Worm (Caenorhabditis elegans) whole organism, L1 larva: ENCODE data around the gene ell-1.
A peak's percentile ranks its signal among the peaks of the same experiment; 100 is the strongest.

ENCODE experiments used
- C04F5.9 ChIP-seq: sonication (generic microtip); optimal IDR thresholded peaks from 2 replicates; lab custom pipeline; 2016; ENCODE audit warnings: missing genetic modification characterization, missing compliant biosample characterization
- C16A3.4 ChIP-seq: fragments of 150-350 bp; optimal IDR thresholded peaks from 2 replicates; lab custom pipeline; 2014; ENCODE audit warnings: missing biosample characterization, missing genetic modification characterization
- C34B4.2 ChIP-seq: sonication (generic microtip); optimal IDR thresholded peaks from 2 replicates; lab custom pipeline; 2017; ENCODE audit warnings: mild to moderate bottlenecking, missing genetic modification characterization, missing compliant biosample characterization
- F16B12.6 ChIP-seq: fragments of 150-350 bp; optimal IDR thresholded peaks from 2 replicates; lab custom pipeline; 2014; ENCODE audit warnings: missing biosample characterization, missing genetic modification characterization
- Y116A8C.19 ChIP-seq: sonication (generic microtip); optimal IDR thresholded peaks from 2 replicates; lab custom pipeline; 2016; ENCODE audit warnings: missing compliant biosample characterization, missing genetic modification characterization, borderline replicate concordance
- aha-1 ChIP-seq: fragments of 150-350 bp; optimal IDR thresholded peaks from 2 replicates; lab custom pipeline; 2014; ENCODE audit warnings: missing biosample characterization, missing genetic modification characterization
- ama-1 ChIP-seq: fragments of 150-350 bp; optimal IDR thresholded peaks from 2 replicates; lab custom pipeline; 2014
- blmp-1 ChIP-seq: fragments of 150-350 bp; optimal IDR thresholded peaks from 2 replicates; lab custom pipeline; 2014; ENCODE audit warnings: missing biosample characterization, missing genetic modification characterization
- ceh-63 ChIP-seq: fragments of 200-800 bp; sonication (Bioruptor generic); optimal IDR thresholded peaks from 2 replicates; lab custom pipeline; 2018; ENCODE audit warnings: mild to moderate bottlenecking, missing genetic modification characterization, missing compliant biosample characterization
- dpl-1 ChIP-seq, 3 experiments: fragments of 150-350 bp in 2 of 3; sonication (generic microtip) in 1 of 3; optimal IDR thresholded peaks; 2 replicates each; lab custom pipeline; 2014 to 2017; ENCODE audit warnings: missing biosample characterization in 3 of 3, missing genetic modification characterization in 3 of 3, missing genetic modification reagents in 3 of 3
- dsc-1 ChIP-seq: sonication (generic microtip); optimal IDR thresholded peaks from 2 replicates; lab custom pipeline; 2016; ENCODE audit warnings: mild to moderate bottlenecking, missing genetic modification characterization, missing compliant biosample characterization
- efl-1 ChIP-seq, 4 experiments: fragments of 150-350 bp; optimal IDR thresholded peaks in 3 of 4; peaks in 1 of 4; 1 replicate in 1 of 4; 2 replicates in 3 of 4; lab custom pipeline; 2014; ENCODE audit warnings: missing biosample characterization in 2 of 4, missing genetic modification characterization in 2 of 4, missing genetic modification reagents in 2 of 4
- egl-13 ChIP-seq: sonication (generic microtip); optimal IDR thresholded peaks from 2 replicates; lab custom pipeline; 2016; ENCODE audit warnings: missing genotype, missing genetic modification reagents, missing genetic modification characterization, missing compliant biosample characterization
- egl-27 ChIP-seq, 2 experiments: fragments of 150-350 bp in 1 of 2; sonication (generic microtip); optimal IDR thresholded peaks; 3 replicates each; lab custom pipeline; 2017 to 2018; ENCODE audit warnings: missing biosample characterization in 2 of 2, missing genetic modification characterization in 2 of 2, missing genetic modification reagents in 2 of 2
- elt-2 ChIP-seq: sonication (generic microtip); optimal IDR thresholded peaks from 2 replicates; lab custom pipeline; 2016; ENCODE audit warnings: missing genetic modification characterization, mild to moderate bottlenecking, inconsistent platforms, missing compliant biosample characterization, missing genetic modification reagents
- elt-3 ChIP-seq, 6 experiments: fragments of 150-350 bp in 1 of 6; sonication (generic microtip); optimal IDR thresholded peaks; 2 replicates each; lab custom pipeline; 2017 to 2018; ENCODE audit warnings: missing biosample characterization in 6 of 6, missing genetic modification characterization in 6 of 6, inconsistent platforms in 1 of 6
- ets-5 ChIP-seq: fragments of 200-800 bp; sonication (Bioruptor generic); IDR thresholded peaks from 2 replicates; pipeline ENCODE4 v1.3.6; 2022; ENCODE audit warnings: missing genetic modification characterization, missing compliant biosample characterization
- fkh-10 ChIP-seq: sonication (generic microtip); optimal IDR thresholded peaks from 2 replicates; lab custom pipeline; 2017; ENCODE audit warnings: missing biosample characterization, missing genetic modification reagents, missing genetic modification characterization
- fkh-8 ChIP-seq: sonication (generic microtip); optimal IDR thresholded peaks from 2 replicates; lab custom pipeline; 2016; ENCODE audit warnings: mild to moderate bottlenecking, missing genetic modification characterization, missing compliant biosample characterization
- fos-1 ChIP-seq: fragments of 150-350 bp; optimal IDR thresholded peaks from 2 replicates; lab custom pipeline; 2014; ENCODE audit warnings: missing biosample characterization, missing genetic modification characterization
- hlh-4 ChIP-seq: sonication (generic microtip); optimal IDR thresholded peaks from 2 replicates; lab custom pipeline; 2016; ENCODE audit warnings: mild to moderate bottlenecking, missing genetic modification characterization, missing compliant biosample characterization
- lin-13 ChIP-seq: fragments of 150-350 bp; optimal IDR thresholded peaks from 2 replicates; lab custom pipeline; 2014; ENCODE audit warnings: missing biosample characterization, missing genetic modification reagents, missing genetic modification characterization
- lin-14 ChIP-seq: fragments of 200-800 bp; sonication (Bioruptor generic); optimal IDR thresholded peaks from 2 replicates; lab custom pipeline; 2018; ENCODE audit warnings: mild to moderate bottlenecking, missing genetic modification characterization, moderate library complexity, missing compliant biosample characterization
- lin-39 ChIP-seq: fragments of 150-350 bp; optimal IDR thresholded peaks from 2 replicates; lab custom pipeline; 2014; ENCODE audit warnings: missing biosample characterization, missing genetic modification reagents, missing genetic modification characterization
- lsy-2 ChIP-seq, 2 experiments: fragments of 150-350 bp; optimal IDR thresholded peaks; 2 replicates each; lab custom pipeline; 2014; ENCODE audit warnings: missing biosample characterization in 2 of 2, missing genetic modification characterization in 2 of 2
- nhr-11 ChIP-seq: fragments of 150-350 bp; optimal IDR thresholded peaks from 2 replicates; lab custom pipeline; 2014; ENCODE audit warnings: missing biosample characterization, missing genetic modification characterization
- nhr-12 ChIP-seq: sonication (generic microtip); optimal IDR thresholded peaks from 2 replicates; lab custom pipeline; 2017; ENCODE audit warnings: missing biosample characterization, missing genetic modification characterization
- nhr-19 ChIP-seq: fragments of 200-800 bp; sonication (Bioruptor generic); conservative IDR thresholded peaks from 2 replicates; pipeline ENCODE4 v1.3.6; 2022; ENCODE audit warnings: missing genetic modification characterization, missing compliant biosample characterization
- nhr-237 ChIP-seq: fragments of 150-350 bp; optimal IDR thresholded peaks from 2 replicates; lab custom pipeline; 2014; ENCODE audit warnings: missing biosample characterization, missing genetic modification characterization
- nhr-71 ChIP-seq: sonication (generic microtip); optimal IDR thresholded peaks from 2 replicates; lab custom pipeline; 2016; ENCODE audit warnings: mild to moderate bottlenecking, missing genetic modification characterization, moderate library complexity, missing compliant biosample characterization
- nhr-85 ChIP-seq: sonication (generic microtip); peaks from one replicate; lab custom pipeline; 2016; ENCODE audit warnings: missing genetic modification characterization, inconsistent platforms, missing compliant biosample characterization
- nhr-90 ChIP-seq: sonication (generic microtip); optimal IDR thresholded peaks from 2 replicates; lab custom pipeline; 2016; ENCODE audit warnings: mild to moderate bottlenecking, missing genetic modification characterization, missing compliant biosample characterization; ENCODE audit not compliant: poor library complexity
- pqm-1 ChIP-seq: sonication (generic microtip); optimal IDR thresholded peaks from 3 replicates; lab custom pipeline; 2017; ENCODE audit warnings: missing biosample characterization, missing genetic modification characterization
- skn-1 ChIP-seq: fragments of 150-350 bp; optimal IDR thresholded peaks from 2 replicates; lab custom pipeline; 2014; ENCODE audit warnings: missing biosample characterization, missing genetic modification characterization
- sox-4 ChIP-seq: sonication (generic microtip); optimal IDR thresholded peaks from 2 replicates; lab custom pipeline; 2016; ENCODE audit warnings: missing genetic modification characterization, missing compliant biosample characterization
- sup-37 ChIP-seq: fragments of 200-800 bp; sonication (Bioruptor generic); optimal IDR thresholded peaks from 2 replicates; lab custom pipeline; 2018; ENCODE audit warnings: mild to moderate bottlenecking, missing genetic modification characterization, missing compliant biosample characterization
- swsn-7 ChIP-seq: sonication (generic microtip); optimal IDR thresholded peaks from 2 replicates; lab custom pipeline; 2016; ENCODE audit warnings: missing genetic modification characterization, missing compliant biosample characterization
- unc-130 ChIP-seq: fragments of 150-350 bp; optimal IDR thresholded peaks from 2 replicates; lab custom pipeline; 2017; ENCODE audit warnings: missing biosample characterization, missing genetic modification characterization, inconsistent platforms
- unc-30 ChIP-seq: sonication (generic microtip); optimal IDR thresholded peaks from 2 replicates; lab custom pipeline; 2017; ENCODE audit warnings: missing biosample characterization, missing genetic modification characterization
- unc-86 ChIP-seq: sonication (generic microtip); optimal IDR thresholded peaks from 2 replicates; lab custom pipeline; 2016; ENCODE audit warnings: missing genetic modification characterization, missing compliant biosample characterization
- xbp-1 ChIP-seq: sonication (generic microtip); optimal IDR thresholded peaks from 2 replicates; lab custom pipeline; 2016; ENCODE audit warnings: missing genetic modification characterization, missing compliant biosample characterization
- zip-4 ChIP-seq: fragments of 200-800 bp; sonication (Bioruptor generic); optimal IDR thresholded peaks from 2 replicates; lab custom pipeline; 2018; ENCODE audit warnings: mild to moderate bottlenecking, missing genetic modification characterization, moderate library complexity, missing compliant biosample characterization

The ell-1 gene

DNA sequence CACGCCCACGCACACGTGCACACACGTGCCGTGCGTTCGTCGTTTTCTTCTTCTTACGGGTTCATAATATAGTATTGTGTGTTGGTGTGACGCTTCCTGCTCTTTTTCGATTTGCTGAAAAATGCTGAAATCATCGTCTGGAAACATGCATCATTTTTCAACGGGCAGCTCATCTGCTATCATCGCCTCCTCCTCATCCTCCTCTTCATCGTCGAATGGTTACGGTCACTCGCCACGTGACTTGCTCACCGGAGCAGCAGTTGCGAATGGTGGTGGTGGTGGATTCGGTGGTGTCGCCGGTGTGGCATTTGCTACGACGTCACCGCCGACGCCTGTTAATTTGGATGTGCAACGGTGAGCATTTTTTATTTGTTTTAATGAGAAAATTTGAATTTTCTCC lies 14.5 kb downstream of the ell-1 start:
- TF ChIP-seq ets-5 (no peak), lin-14 (GFP tag; lab: Kevin White, UChicago) (no peak), efl-1 (optimal IDR thresholded peaks at IDR 0.05; lab: Kevin White, UChicago) (no peak), efl-1 (GFP tag; optimal IDR thresholded peaks at IDR 0.05 in 1 of 2; lab: Kevin White, UChicago) (peak in 1 of 2 experiments; percentile 81)
- TF ChIP-seq, all 84 proteins: peak for 1

DNA sequence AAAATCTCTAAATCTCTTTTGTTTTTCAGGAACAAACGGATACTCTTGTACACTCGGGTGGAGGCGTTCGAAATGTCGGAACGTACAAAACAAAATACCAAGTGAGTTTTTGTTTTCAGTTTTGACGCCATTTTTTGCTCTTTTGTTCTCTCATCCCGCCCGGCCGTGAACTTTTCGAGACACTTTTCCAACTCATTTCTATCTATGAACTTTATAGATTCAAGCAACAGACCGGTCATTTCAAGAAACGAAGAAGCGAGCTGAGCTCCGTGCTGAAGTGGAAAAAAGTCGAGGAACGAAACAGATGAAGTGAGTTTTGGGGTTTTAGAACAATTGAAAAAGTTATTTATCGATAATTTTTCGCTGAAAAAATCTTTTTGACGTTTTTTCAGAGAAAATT lies 16.3 kb downstream of the ell-1 start:
- TF ChIP-seq nhr-237 (tag; lab: Kevin White, UChicago): no peak
- no peak for TF ChIP-seq sox-4 (tag; lab: Kevin White, UChicago)
- TF ChIP-seq fos-1 (tag; lab: Kevin White, UChicago): no peak
- no peak for TF ChIP-seq zip-4
- no peak for TF ChIP-seq C04F5.9 (tag; lab: Kevin White, UChicago)
- no peak for TF ChIP-seq xbp-1 (tag; lab: Kevin White, UChicago)
- no peak for TF ChIP-seq nhr-11 (tag; lab: Kevin White, UChicago)
- no peak for TF ChIP-seq efl-1 (optimal IDR thresholded peaks at IDR 0.05; lab: Kevin White, UChicago)
- peak in 1 of 2 experiments; percentile 70 for TF ChIP-seq efl-1 (GFP tag; optimal IDR thresholded peaks at IDR 0.05 in 1 of 2; lab: Kevin White, UChicago)
- peak; percentile 18 for TF ChIP-seq nhr-85

DNA sequence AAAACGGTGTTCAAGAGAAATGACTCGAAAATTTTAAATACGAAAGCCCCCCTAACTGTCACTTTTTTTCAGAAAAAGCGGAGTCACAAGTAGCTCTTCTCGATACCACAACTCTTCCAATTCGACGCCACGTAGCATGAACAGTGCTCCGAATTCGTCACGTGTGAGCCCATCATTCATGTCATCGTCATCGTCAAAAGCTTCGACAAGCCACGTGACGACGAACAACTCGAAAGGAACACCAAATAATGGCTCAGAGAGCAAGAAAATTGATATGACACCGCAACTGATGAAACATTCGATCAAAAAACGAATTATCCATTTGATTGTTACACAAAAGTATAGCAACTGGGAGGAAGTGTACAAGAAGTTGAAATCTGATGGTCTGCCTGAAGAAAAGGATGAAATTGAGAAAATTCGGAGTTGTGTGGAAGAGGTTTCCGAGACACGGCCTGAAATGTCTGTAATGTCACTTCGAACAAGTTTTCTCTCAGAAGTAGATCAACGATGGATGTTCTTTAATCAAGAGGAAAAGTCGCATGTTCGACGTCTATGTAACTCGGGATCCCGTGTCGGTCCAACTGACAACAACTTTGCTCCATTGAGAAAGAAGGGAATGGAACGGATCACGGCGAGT lies 17.2 kb downstream of the ell-1 start:
- TF ChIP-seq egl-13 (tag; lab: Kevin White, UChicago) (no peak), unc-30 (tag; lab: Kevin White, UChicago) (no peak), egl-27 (tag; optimal IDR thresholded peaks at IDR 0.05; lab: Kevin White, UChicago) (no peak), dsc-1 (no peak), lsy-2 (tag; optimal IDR thresholded peaks at IDR 0.05; lab: Kevin White, UChicago) (no peak), pqm-1 (tag; lab: Kevin White, UChicago) (no peak), xbp-1 (tag; lab: Kevin White, UChicago) (no peak), elt-3 (tag; optimal IDR thresholded peaks at IDR 0.05; lab: Kevin White, UChicago) (no peak), hlh-4 (tag; lab: Kevin White, UChicago) (no peak), nhr-19 (GFP tag; lab: Robert Waterston, UW) (no peak), aha-1 (no peak), ama-1 (lab: Kevin White, UChicago) (no peak), fkh-10 (GFP tag; lab: Kevin White, UChicago) (no peak), Y116A8C.19 (tag; lab: Kevin White, UChicago) (no peak)

DNA sequence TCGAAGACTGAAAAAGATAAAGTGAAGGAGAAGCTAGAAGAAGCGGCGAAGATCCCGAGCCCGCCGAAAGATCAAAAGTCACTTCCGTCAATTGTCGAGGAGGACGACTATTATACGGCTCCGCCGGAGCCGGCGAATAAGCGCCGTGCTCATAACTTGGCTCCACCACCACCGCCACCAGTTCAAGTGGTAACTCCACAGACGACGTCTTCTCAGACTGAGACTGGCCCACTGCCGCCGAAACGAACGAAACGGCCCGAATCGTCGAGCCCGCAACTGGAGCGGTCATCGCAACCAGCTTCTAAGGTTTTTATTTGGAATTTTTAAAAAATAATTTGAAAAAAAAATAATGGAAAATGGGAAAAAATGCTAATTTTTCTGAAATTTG lies 17.7 kb downstream of the ell-1 start:
- TF ChIP-seq efl-1 (optimal IDR thresholded peaks at IDR 0.05; lab: Kevin White, UChicago) (no peak), efl-1 (GFP tag; optimal IDR thresholded peaks at IDR 0.05 in 1 of 2; lab: Kevin White, UChicago) (peak in 1 of 2 experiments; percentile 60), pqm-1 (tag; lab: Kevin White, UChicago) (no peak), nhr-19 (GFP tag; lab: Robert Waterston, UW) (no peak), lin-39 (tag; lab: Kevin White, UChicago) (no peak), unc-130 (tag; lab: Kevin White, UChicago) (no peak), nhr-90 (tag; lab: Kevin White, UChicago) (no peak), F16B12.6 (no peak)
- TF ChIP-seq, all 84 proteins: peak for 1

DNA sequence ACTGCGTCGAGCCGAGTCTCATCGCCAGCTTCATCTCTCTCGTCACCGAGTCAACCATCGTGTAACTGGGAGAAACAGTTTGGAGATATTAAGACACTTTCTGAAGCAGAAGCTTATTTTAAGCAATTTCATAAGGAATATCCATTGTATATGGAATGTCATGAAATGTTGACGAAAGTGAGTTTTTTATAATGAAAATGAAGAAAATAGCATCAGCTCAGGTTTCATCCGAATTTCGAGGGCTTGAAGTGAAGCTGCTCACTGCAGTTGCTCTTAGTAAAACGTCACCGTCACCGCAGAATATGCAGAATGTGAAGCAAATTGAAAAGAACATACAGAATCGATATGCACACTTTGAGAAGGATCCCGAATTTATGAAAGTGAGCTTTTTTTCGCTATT lies 18.9 kb downstream of the ell-1 start:
- TF ChIP-seq ceh-63 (GFP tag; lab: Kevin White, UChicago) (no peak), efl-1 (optimal IDR thresholded peaks at IDR 0.05; lab: Kevin White, UChicago) (no peak), efl-1 (GFP tag; optimal IDR thresholded peaks at IDR 0.05 in 1 of 2; lab: Kevin White, UChicago) (peak in 1 of 2 experiments; percentile 58)

DNA sequence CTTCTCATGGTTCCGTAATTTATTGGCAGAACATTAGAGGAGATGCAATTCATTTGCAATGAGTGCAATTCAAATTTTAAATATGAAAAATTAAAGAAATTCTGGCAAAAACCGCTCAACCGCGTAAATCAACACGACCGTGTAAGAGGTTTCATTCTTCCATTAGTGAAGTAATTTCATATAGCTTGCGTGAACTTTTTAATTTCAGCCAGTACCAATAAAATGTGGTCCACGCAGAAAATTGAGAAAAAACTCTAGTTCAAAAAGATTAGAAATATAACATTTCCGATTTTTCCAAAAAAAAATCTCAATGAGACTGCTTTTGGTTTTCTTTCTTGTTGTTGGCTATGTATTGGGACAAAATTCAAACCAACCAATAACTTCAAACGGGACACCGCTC lies 27.8 kb downstream of the ell-1 start, which contains the start of gene clec-175:
clec-175 (plus strand) TSS at position 301 of the 400 bp plus-strand sequence.
- TF ChIP-seq xbp-1 (tag; lab: Kevin White, UChicago): no peak
- no peak for TF ChIP-seq C34B4.2 (tag; lab: Kevin White, UChicago)
- TF ChIP-seq C16A3.4: no peak
- TF ChIP-seq swsn-7 (tag; lab: Kevin White, UChicago): no peak
- TF ChIP-seq fkh-8 (tag; lab: Kevin White, UChicago): no peak
- no peak for TF ChIP-seq dpl-1 (GFP tag; optimal IDR thresholded peaks at IDR 0.05; lab: Kevin White, UChicago)
- TF ChIP-seq sox-4 (tag; lab: Kevin White, UChicago): no peak
- TF ChIP-seq sup-37 (GFP tag; lab: Kevin White, UChicago): no peak
- TF ChIP-seq skn-1 (tag; lab: Kevin White, UChicago): no peak
- TF ChIP-seq elt-2 (tag; lab: Kevin White, UChicago): no peak
- TF ChIP-seq nhr-12 (tag; lab: Kevin White, UChicago): no peak
- TF ChIP-seq blmp-1 (tag; lab: Kevin White, UChicago): no peak
- TF ChIP-seq unc-86 (tag; lab: Kevin White, UChicago): no peak
- no peak for TF ChIP-seq efl-1 (optimal IDR thresholded peaks at IDR 0.05; lab: Kevin White, UChicago)
- no peak for TF ChIP-seq efl-1 (GFP tag; optimal IDR thresholded peaks at IDR 0.05 in 1 of 2; lab: Kevin White, UChicago)
- no peak for TF ChIP-seq nhr-71 (tag; lab: Kevin White, UChicago)
- TF ChIP-seq lin-13 (GFP tag; lab: Kevin White, UChicago): no peak
